Fruit fly (Drosophila melanogaster) whole organism, embryonic: ENCODE measurements around the gene pyx.
A peak's percentile ranks its signal among the peaks of the same experiment; 100 is the strongest.

Experiments used
- Awh ChIP-seq: fragments of 200-800 bp; sonication (Bioruptor generic); IDR thresholded peaks from 2 replicates; pipeline ENCODE4, ENCODE4 v1.3.6; 2022; ENCODE audit warnings: missing biosample characterization, missing genetic modification characterization
- CG10209 ChIP-seq: fragments of 200-800 bp; sonication (Bioruptor generic); optimal IDR thresholded peaks from 3 replicates; lab custom pipeline; 2017; ENCODE audit warnings: missing biosample characterization, mild to moderate bottlenecking, missing genetic modification characterization, missing genetic modification reagents
- CG10267 ChIP-seq: fragments of 200-800 bp; sonication (Bioruptor generic); optimal IDR thresholded peaks from 2 replicates; lab custom pipeline; 2018; ENCODE audit warnings: missing biosample characterization, mild to moderate bottlenecking, missing genetic modification characterization, moderate library complexity
- CG11093 ChIP-seq: fragments of 200-800 bp; sonication (Bioruptor generic); IDR thresholded peaks from 3 replicates; pipeline ENCODE4 v1.3.6; 2022; ENCODE audit warnings: missing biosample characterization, missing genetic modification characterization
- CG12155 ChIP-seq: fragments of 200-800 bp; sonication (Bioruptor generic); optimal IDR thresholded peaks from 3 replicates; lab custom pipeline; 2016; ENCODE audit warnings: missing biosample characterization, missing genetic modification characterization
- CG12744 ChIP-seq: fragments of 200-800 bp; sonication (Bioruptor generic); optimal IDR thresholded peaks from 2 replicates; lab custom pipeline; 2016; ENCODE audit warnings: missing biosample characterization, missing genetic modification characterization
- CG12942 ChIP-seq: fragments of 200-800 bp; sonication (Bioruptor generic); optimal IDR thresholded peaks from 3 replicates; lab custom pipeline; 2016; ENCODE audit warnings: missing biosample characterization, missing genetic modification characterization
- CG13624 ChIP-seq: fragments of 200-800 bp; sonication (Bioruptor generic); optimal IDR thresholded peaks from 2 replicates; lab custom pipeline; 2016; ENCODE audit warnings: missing biosample characterization, missing genetic modification characterization
- CG15073 ChIP-seq: fragments of 200-800 bp; sonication (Bioruptor generic); optimal IDR thresholded peaks from 2 replicates; lab custom pipeline; 2016; ENCODE audit warnings: missing biosample characterization, missing genetic modification characterization
- CG15479 ChIP-seq: fragments of 200-800 bp; sonication (Bioruptor generic); optimal IDR thresholded peaks from 3 replicates; lab custom pipeline; 2019; ENCODE audit warnings: missing biosample characterization, mild to moderate bottlenecking, missing genetic modification characterization, moderate library complexity
- CG1602 ChIP-seq: fragments of 200-800 bp; sonication (Bioruptor generic); optimal IDR thresholded peaks from 3 replicates; lab custom pipeline; 2016; ENCODE audit warnings: missing biosample characterization, missing genetic modification characterization
- CG16815 ChIP-seq: fragments of 200-800 bp; sonication (Bioruptor generic); optimal IDR thresholded peaks from 3 replicates; lab custom pipeline; 2017; ENCODE audit warnings: missing biosample characterization, mild to moderate bottlenecking, missing genetic modification characterization
- CG16863 ChIP-seq: fragments of 200-800 bp; sonication (Bioruptor generic); optimal IDR thresholded peaks from 3 replicates; lab custom pipeline; 2016; ENCODE audit warnings: missing biosample characterization, missing genetic modification characterization
- CG17568 ChIP-seq: fragments of 200-800 bp; sonication (Bioruptor generic); optimal IDR thresholded peaks from 2 replicates; lab custom pipeline; 2018; ENCODE audit warnings: missing biosample characterization, mild to moderate bottlenecking, missing genetic modification characterization, moderate library complexity
- CG33557 ChIP-seq: fragments of 200-800 bp; sonication (Bioruptor generic); optimal IDR thresholded peaks from 2 replicates; lab custom pipeline; 2019; ENCODE audit warnings: missing biosample characterization, mild to moderate bottlenecking, missing genetic modification characterization, moderate library complexity
- CG6689 ChIP-seq: fragments of 200-800 bp; sonication (Bioruptor generic); IDR thresholded peaks from 2 replicates; pipeline ENCODE4 v1.3.6; 2022; ENCODE audit warnings: missing biosample characterization, missing genetic modification characterization
- CG6791 ChIP-seq: fragments of 200-800 bp; sonication (Bioruptor generic); IDR thresholded peaks from 3 replicates; pipeline ENCODE4 v1.3.6; 2022; ENCODE audit warnings: missing biosample characterization, missing genetic modification characterization; ENCODE audit not compliant: partially characterized antibody
- CG7786 ChIP-seq: fragments of 200-800 bp; sonication (Bioruptor generic); optimal IDR thresholded peaks from 2 replicates; lab custom pipeline; 2016; ENCODE audit warnings: missing biosample characterization, missing genetic modification characterization
- CG8388 ChIP-seq: fragments of 200-800 bp; sonication (Bioruptor generic); optimal IDR thresholded peaks from 2 replicates; lab custom pipeline; 2019; ENCODE audit warnings: missing biosample characterization, mild to moderate bottlenecking, missing genetic modification characterization, moderate library complexity
- Dfd ChIP-seq, 2 experiments: fragments of >200 bp; optimal IDR thresholded peaks; 2 replicates each; lab custom pipeline; 2017; ENCODE audit warnings: missing biosample characterization in 2 of 2, missing genetic modification characterization in 2 of 2
- Eip74EF ChIP-seq, 2 experiments: fragments of 200-800 bp in 1 of 2; fragments of >200 bp in 1 of 2; sonication (Bioruptor generic) in 1 of 2; optimal IDR thresholded peaks; 2 replicates each; lab custom pipeline; 2017 to 2019; ENCODE audit warnings: missing biosample characterization in 2 of 2, missing genetic modification characterization in 2 of 2, mild to moderate bottlenecking in 1 of 2, moderate library complexity in 1 of 2
- MBD-R2 ChIP-seq: fragments of 200-800 bp; sonication (Bioruptor generic); IDR thresholded peaks from 2 replicates; pipeline ENCODE4 v1.3.6; 2022; ENCODE audit warnings: missing biosample characterization, missing genetic modification characterization
- Mes4 ChIP-seq: fragments of 200-800 bp; sonication (Bioruptor generic); optimal IDR thresholded peaks from 2 replicates; lab custom pipeline; 2016; ENCODE audit warnings: missing biosample characterization, missing genetic modification characterization
- NFAT ChIP-seq: fragments of 200-800 bp; sonication (Bioruptor generic); IDR thresholded peaks from 2 replicates; pipeline ENCODE4 v1.3.6; 2022; ENCODE audit warnings: missing biosample characterization, missing genetic modification characterization
- Neu2 ChIP-seq: fragments of 200-800 bp; sonication (Bioruptor generic); optimal IDR thresholded peaks from 3 replicates; lab custom pipeline; 2016; ENCODE audit warnings: missing biosample characterization, missing genetic modification characterization, borderline replicate concordance
- Oli ChIP-seq: fragments of 200-800 bp; sonication (Bioruptor generic); optimal IDR thresholded peaks from 2 replicates; lab custom pipeline; 2018; ENCODE audit warnings: missing biosample characterization, mild to moderate bottlenecking, missing genetic modification characterization, moderate library complexity
- Optix ChIP-seq: fragments of 200-800 bp; sonication (Bioruptor generic); IDR thresholded peaks from 3 replicates; pipeline ENCODE4 v1.3.6; 2022; ENCODE audit warnings: missing biosample characterization, missing genetic modification characterization
- Rx ChIP-seq: fragments of 200-800 bp; sonication (Bioruptor generic); IDR thresholded peaks from 2 replicates; pipeline ENCODE4 v1.3.6; 2022; ENCODE audit warnings: missing biosample characterization, missing genetic modification characterization
- Scr ChIP-seq: fragments of 200-800 bp; sonication (Bioruptor generic); IDR thresholded peaks from 2 replicates; pipeline ENCODE4 v1.3.6; 2022; ENCODE audit warnings: missing biosample characterization, missing genetic modification characterization; ENCODE audit not compliant: partially characterized antibody
- Sin3A ChIP-seq: fragments of >200 bp; optimal IDR thresholded peaks from 2 replicates; lab custom pipeline; 2018
- Spps ChIP-seq: fragments of 200-800 bp; sonication (Bioruptor generic); optimal IDR thresholded peaks from 2 replicates; lab custom pipeline; 2018; ENCODE audit warnings: missing biosample characterization, mild to moderate bottlenecking, missing genetic modification characterization
- Stat92E ChIP-seq, 3 experiments: fragments of >200 bp in 2 of 3; fragments of 200-800 bp in 1 of 3; sonication (Bioruptor generic) in 1 of 3; optimal IDR thresholded peaks; 2 replicates each; lab custom pipeline; 2017 to 2019; ENCODE audit warnings: missing biosample characterization in 3 of 3, missing genetic modification characterization in 3 of 3, mild to moderate bottlenecking in 1 of 3, moderate library complexity in 1 of 3
- ab ChIP-seq: fragments of 200-800 bp; sonication (Bioruptor generic); optimal IDR thresholded peaks from 2 replicates; lab custom pipeline; 2016; ENCODE audit warnings: missing biosample characterization, missing genetic modification characterization
- ash1 ChIP-seq: fragments of 200-800 bp; sonication (Bioruptor generic); optimal IDR thresholded peaks from 2 replicates; lab custom pipeline; 2018; ENCODE audit warnings: missing biosample characterization, mild to moderate bottlenecking, missing genetic modification characterization
- bbx ChIP-seq: fragments of 200-800 bp; sonication (Bioruptor generic); IDR thresholded peaks from 2 replicates; pipeline ENCODE4 v1.3.6; 2022; ENCODE audit warnings: missing biosample characterization, missing genetic modification characterization; ENCODE audit not compliant: partially characterized antibody
- exex ChIP-seq: fragments of 200-800 bp; sonication (Bioruptor generic); optimal IDR thresholded peaks from 4 replicates; lab custom pipeline; 2018; ENCODE audit warnings: missing biosample characterization, mild to moderate bottlenecking, missing genetic modification characterization, moderate library complexity
- eyg ChIP-seq: fragments of 200-800 bp; sonication (Bioruptor generic); optimal IDR thresholded peaks from 3 replicates; lab custom pipeline; 2016; ENCODE audit warnings: missing biosample characterization, missing genetic modification characterization
- gt ChIP-seq: fragments of 200-800 bp; sonication (Bioruptor generic); IDR thresholded peaks from 2 replicates; pipeline ENCODE4 v1.3.6; 2022; ENCODE audit warnings: missing biosample characterization, missing genetic modification characterization
- h ChIP-seq: fragments of >200 bp; optimal IDR thresholded peaks from 2 replicates; lab custom pipeline; 2017
- ind ChIP-seq: fragments of 200-800 bp; sonication (Bioruptor generic); optimal IDR thresholded peaks from 3 replicates; lab custom pipeline; 2016; ENCODE audit warnings: missing biosample characterization, missing genetic modification characterization
- mam ChIP-seq: fragments of 200-800 bp; sonication (Bioruptor generic); optimal IDR thresholded peaks from 3 replicates; lab custom pipeline; 2016; ENCODE audit warnings: missing biosample characterization, missing genetic modification characterization
- nmo ChIP-seq: fragments of 200-800 bp; sonication (Bioruptor generic); optimal IDR thresholded peaks from 2 replicates; lab custom pipeline; 2018; ENCODE audit warnings: missing biosample characterization, mild to moderate bottlenecking, missing genetic modification characterization, moderate library complexity
- onecut ChIP-seq: fragments of 200-800 bp; sonication (Bioruptor generic); IDR thresholded peaks from 2 replicates; pipeline ENCODE4 v1.3.6; 2022; ENCODE audit warnings: missing biosample characterization, missing genetic modification characterization
- prd ChIP-seq, 3 experiments: fragments of >200 bp in 2 of 3; fragments of 200-800 bp in 1 of 3; sonication (Bioruptor generic) in 1 of 3; optimal IDR thresholded peaks in 2 of 3; IDR thresholded peaks in 1 of 3; 2 replicates in 2 of 3; 3 replicates in 1 of 3; pipeline versions ENCODE4 v1.3.6 to Lab custom; 2017 to 2022; ENCODE audit warnings: missing biosample characterization in 1 of 3, missing genetic modification characterization in 1 of 3
- ranshi ChIP-seq: fragments of 200-800 bp; sonication (Bioruptor generic); IDR thresholded peaks from 2 replicates; pipeline ENCODE4 v1.3.6; 2022; ENCODE audit warnings: missing biosample characterization, missing genetic modification characterization
- row ChIP-seq: fragments of 200-800 bp; sonication (Bioruptor generic); IDR thresholded peaks from 3 replicates; pipeline ENCODE4 v1.3.6; 2022; ENCODE audit warnings: missing biosample characterization, missing genetic modification characterization
- sisA ChIP-seq: fragments of 200-800 bp; sonication (Bioruptor generic); IDR thresholded peaks from 2 replicates; pipeline ENCODE4 v1.3.6; 2022; ENCODE audit warnings: missing biosample characterization, missing genetic modification characterization
- slou ChIP-seq: fragments of 200-800 bp; sonication (Bioruptor generic); optimal IDR thresholded peaks from 3 replicates; lab custom pipeline; 2016; ENCODE audit warnings: missing biosample characterization, missing genetic modification characterization
- vvl ChIP-seq: fragments of 200-800 bp; sonication (Bioruptor generic); IDR thresholded peaks from 2 replicates; pipeline ENCODE4 v1.3.6; 2022; ENCODE audit warnings: missing biosample characterization, missing genetic modification characterization
- wor ChIP-seq: fragments of 200-800 bp; sonication (Bioruptor generic); IDR thresholded peaks from 2 replicates; pipeline ENCODE4 v1.3.6; 2022; ENCODE audit warnings: missing biosample characterization, missing genetic modification characterization

The pyx gene

dm6 chr3L:270760-271500 is 48.1 kb upstream of the pyx start, which contains the start of gene miple2 (continued):
- TF ChIP-seq onecut (0 out of 2 replicates have a peak, but pooled peaks have one; percentile 25), Stat92E (GFP tag; optimal IDR thresholded peaks at IDR 0.05; lab: Kevin White, UChicago) (peak in 1 of 3 experiments; percentile 16), ranshi (GFP tag; lab: Robert Waterston, UW) (no peak), vvl (GFP tag; lab: Robert Waterston, UW) (no peak), MBD-R2 (GFP tag; lab: Robert Waterston, UW) (no peak), eyg (GFP tag; lab: Kevin White, UChicago) (no peak), CG10209 (peak; percentile 59), ind (peak; percentile 23), Spps (tag; lab: Kevin White, UChicago) (peak; percentile 6), bbx (GFP tag; lab: Robert Waterston, UW) (peak; percentile 59), CG33557 (peak; percentile 63), Neu2 (GFP tag; lab: Kevin White, UChicago) (no peak), CG15073 (GFP tag; lab: Kevin White, UChicago) (no peak), CG7786 (GFP tag; lab: Kevin White, UChicago) (peak; percentile 46), Mes4 (GFP tag; lab: Kevin White, UChicago) (no peak), Dfd (GFP tag; optimal IDR thresholded peaks at IDR 0.05; lab: Kevin White, UChicago) (no peak), wor (no peak), CG6791 (GFP tag; lab: Robert Waterston, UW) (no peak), CG13624 (peak; percentile 27), exex (peak; percentile 65), NFAT (GFP tag; lab: Robert Waterston, UW) (no peak), Eip74EF (GFP tag; optimal IDR thresholded peaks at IDR 0.05; lab: Kevin White, UChicago) (no peak), prd (optimal IDR thresholded peaks at IDR 0.05; lab: Kevin White, UChicago) (no peak), prd (GFP tag; IDR thresholded peaks at IDR 0.05; lab: Robert Waterston, UW) (peak; percentile 44; the same call in 1 of the 3 replicates), CG6689 (no peak), Rx (no peak), CG1602 (no peak), gt (no peak), CG8388 (GFP tag; lab: Kevin White, UChicago) (peak; percentile 32), CG10267 (tag; lab: Kevin White, UChicago) (peak; percentile 15), CG16863 (GFP tag; lab: Kevin White, UChicago) (peak; percentile 55), CG12155 (GFP tag; lab: Kevin White, UChicago) (no peak), h (no peak), row (GFP tag; lab: Robert Waterston, UW) (peak; percentile 51; the same call in 2 of the 3 replicates), sisA (GFP tag; lab: Robert Waterston, UW) (no peak), CG16815 (GFP tag; lab: Kevin White, UChicago) (no peak), Optix (GFP tag; lab: Robert Waterston, UW) (no peak), CG15479 (GFP tag; lab: Kevin White, UChicago) (peak; percentile 93), ash1 (no peak), Sin3A (lab: Kevin White, UChicago) (no peak), mam (peak; percentile 14), ab (GFP tag; lab: Kevin White, UChicago) (no peak), nmo (peak; percentile 45), Scr (no peak), CG12744 (GFP tag; lab: Kevin White, UChicago) (peak; percentile 40), Awh (GFP tag; lab: Robert Waterston, UW) (0 out of 2 replicates have a peak, but pooled peaks have one; percentile 31), slou (GFP tag; lab: Kevin White, UChicago) (no peak), CG12942 (GFP tag; lab: Kevin White, UChicago) (peak; percentile 21), CG11093 (GFP tag; lab: Robert Waterston, UW) (no peak), Oli (peak; percentile 55), CG17568 (peak; percentile 25)
